Worm (Caenorhabditis elegans) whole organism, L4/young adult: ENCODE results near the gene F11A5.5.

Experiments
- dao-5 ChIP-seq: sonication (generic microtip); optimal IDR thresholded peaks from 2 replicates; lab custom pipeline; 2016; ENCODE audit warnings: missing genotype, missing genetic modification characterization, moderate library complexity, missing compliant biosample characterization
- him-1 ChIP-seq: sonication (generic microtip); optimal IDR thresholded peaks from 2 replicates; lab custom pipeline; 2016; ENCODE audit warnings: missing genotype, missing genetic modification reagents, missing genetic modification characterization, missing compliant biosample characterization

DNA sequence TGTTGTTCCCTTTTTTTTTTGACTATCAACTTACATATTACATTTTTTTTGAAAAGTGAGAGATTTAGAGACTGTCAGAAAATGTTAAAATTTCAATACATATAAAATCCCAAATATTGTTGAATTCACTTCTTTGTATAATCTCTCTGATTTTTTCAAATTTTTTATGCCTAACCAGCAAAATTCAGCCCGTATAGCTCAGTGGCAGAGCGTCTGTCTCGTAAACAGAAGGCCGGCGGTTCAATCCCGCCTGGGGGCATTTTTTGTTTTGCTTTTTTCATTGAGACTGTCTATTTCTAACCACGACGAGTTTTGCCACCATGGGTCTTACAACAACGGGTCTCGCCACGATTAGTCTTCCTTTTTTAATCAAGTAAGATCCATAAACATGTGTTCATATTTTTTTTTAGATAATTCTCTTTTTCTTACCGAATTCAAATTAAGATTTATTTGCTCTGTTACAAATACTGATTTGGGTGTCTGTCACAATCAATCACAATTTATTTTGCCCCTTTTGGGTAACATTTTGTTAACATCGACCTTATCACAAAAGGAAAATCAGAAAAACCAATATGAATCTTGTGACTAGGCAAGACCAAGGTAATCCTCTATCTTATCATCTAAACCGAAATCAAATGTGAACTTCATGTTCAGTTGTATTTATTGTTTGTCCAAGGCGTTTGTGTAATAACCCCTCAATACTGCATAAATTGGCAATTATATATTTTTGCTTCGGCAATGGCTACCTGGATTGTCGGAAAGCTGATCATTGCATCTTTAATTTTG, 21.0 kb downstream of the F11A5.5 start, which contains the start of gene glc-1:
- TF ChIP-seq him-1 (tag; lab: Kevin White, UChicago) = no peak
- TF ChIP-seq dao-5 (tag; lab: Kevin White, UChicago) = no peak
